Fruit fly (Drosophila melanogaster): ENCODE measurements around the gene barr.

dm6 chr2L:20027382-20027919 is 33.7 kb downstream of the barr start, which contains the start of gene sNPF:
- peak; percentile 60 for TF ChIP-seq net (GFP tag; optimal IDR thresholded peaks at IDR 0.05)
- peak; percentile 86 for TF ChIP-seq fd59A (GFP tag; optimal IDR thresholded peaks at IDR 0.05)
- TF ChIP-seq Hr38 (GFP tag; optimal IDR thresholded peaks at IDR 0.05): no peak
- TF ChIP-seq Eip75B (GFP tag; optimal IDR thresholded peaks at IDR 0.05): peak; percentile 73
- TF ChIP-seq CG31627 (GFP tag; optimal IDR thresholded peaks at IDR 0.05): peak; percentile 79
